Worm (Caenorhabditis elegans): ENCODE results near the gene rpoa-1.
A peak's percentile ranks its signal among the peaks of the same experiment; 100 is the strongest.

Gene rpoa-1

DNA sequence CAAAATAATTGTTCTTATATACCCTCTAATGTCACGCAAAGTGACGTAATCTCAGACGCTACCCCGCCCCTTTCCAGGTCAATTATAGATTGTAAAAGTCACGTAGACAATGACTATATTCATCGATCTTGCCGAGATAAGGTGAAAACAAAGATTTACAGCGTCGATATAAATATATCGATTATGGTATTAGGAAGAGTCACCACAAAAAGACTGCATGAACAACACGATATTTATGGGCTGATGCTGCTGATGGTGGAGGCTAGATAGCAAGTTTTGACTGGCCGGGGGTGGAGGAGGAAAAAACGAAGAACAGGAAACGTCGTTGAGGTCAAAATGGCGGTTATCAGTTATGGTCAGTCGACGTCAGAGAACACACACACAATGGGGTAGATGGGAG is 56.0 kb downstream of the rpoa-1 start:
- TF ChIP-seq mes-2 (tag; optimal IDR thresholded peaks at IDR 0.05; ENCODE audit: poor library complexity, severe bottlenecking) (no peak), lim-7 (GFP tag; IDR thresholded peaks at IDR 0.05) (no peak), zfp-2 (tag; optimal IDR thresholded peaks at IDR 0.05) (no peak), php-3 (GFP tag; IDR thresholded peaks at IDR 0.05) (0 out of 2 replicates have a peak, but pooled peaks have one; percentile 19), ztf-11 (tag; optimal IDR thresholded peaks at IDR 0.05) (no peak), nhr-111 (GFP tag; optimal IDR thresholded peaks at IDR 0.05) (no peak), mxl-3 (GFP tag; optimal IDR thresholded peaks at IDR 0.05) (peak; percentile 53), F49E8.2 (tag; optimal IDR thresholded peaks at IDR 0.05; ENCODE audit: borderline replicate concordance) (no peak), ceh-20 (GFP tag; IDR thresholded peaks at IDR 0.05) (no peak), daf-12 (tag; optimal IDR thresholded peaks at IDR 0.05) (no peak), T20F7.1 (GFP tag; optimal IDR thresholded peaks at IDR 0.05) (no peak), ceh-28 (tag; optimal IDR thresholded peaks at IDR 0.05) (peak; percentile 55), dmd-6 (GFP tag; IDR thresholded peaks at IDR 0.05) (peak; percentile 25), dpl-1 (GFP tag; optimal IDR thresholded peaks at IDR 0.05) (peak; percentile 13), egl-27 (tag; optimal IDR thresholded peaks at IDR 0.05) (no peak), nhr-6 (tag; optimal IDR thresholded peaks at IDR 0.05) (peak; percentile 11), mep-1 (tag; optimal IDR thresholded peaks at IDR 0.05) (peak; percentile 54), aly-2 (tag; optimal IDR thresholded peaks at IDR 0.05) (no peak), tag-97 (GFP tag; IDR thresholded peaks at IDR 0.05) (no peak), nhr-237 (tag; optimal IDR thresholded peaks at IDR 0.05) (no peak), nhr-77 (tag; optimal IDR thresholded peaks at IDR 0.05) (peak; percentile 82), set-16 (GFP tag; IDR thresholded peaks at IDR 0.05) (no peak), lsy-2 (tag; optimal IDR thresholded peaks at IDR 0.05) (peak in 1 of 2 experiments; percentile 50), hlh-11 (tag; optimal IDR thresholded peaks at IDR 0.05) (peak; percentile 87), F37D6.2 (tag; optimal IDR thresholded peaks at IDR 0.05) (no peak), hif-1 (tag; optimal IDR thresholded peaks at IDR 0.05) (peak; percentile 93 to 97), skn-1 (tag; optimal IDR thresholded peaks at IDR 0.05) (no peak), nhr-42 (GFP tag; IDR thresholded peaks at IDR 0.05) (peak; percentile 76), mdt-29 (GFP tag; IDR thresholded peaks at IDR 0.05) (no peak), rbr-2 (tag; optimal IDR thresholded peaks at IDR 0.05) (no peak), hmg-1.1 (GFP tag; IDR thresholded peaks at IDR 0.05) (no peak), hlh-30 (tag; optimal IDR thresholded peaks at IDR 0.05; ENCODE audit: insufficient read depth) (no peak), zip-2 (tag; optimal IDR thresholded peaks at IDR 0.05) (no peak), daf-16 (GFP tag; optimal IDR thresholded peaks at IDR 0.05) (no peak), daf-16 (tag; optimal IDR thresholded peaks at IDR 0.05) (peak; percentile 91), unc-62 (GFP tag; optimal IDR thresholded peaks at IDR 0.05 in 1 of 2) (peak in 1 of 2 experiments; percentile 68), unc-62 (tag; optimal IDR thresholded peaks at IDR 0.05) (no peak), aha-1 (tag) (peak; percentile 100), ZK546.5 (tag; optimal IDR thresholded peaks at IDR 0.05) (no peak), tra-1 (GFP tag; IDR thresholded peaks at IDR 0.05) (no peak), ces-1 (GFP tag; optimal IDR thresholded peaks at IDR 0.05) (no peak), lin-39 (tag; optimal IDR thresholded peaks at IDR 0.05) (no peak), lin-13 (GFP tag; optimal IDR thresholded peaks at IDR 0.05) (peak; percentile 16), Y5F2A.4 (GFP tag; optimal IDR thresholded peaks at IDR 0.05) (no peak), R02D3.7 (tag; optimal IDR thresholded peaks at IDR 0.05) (no peak), dve-1 (tag; optimal IDR thresholded peaks at IDR 0.05; ENCODE audit: insufficient read depth) (peak; percentile 82), egl-43 (GFP tag; IDR thresholded peaks at IDR 0.05) (no peak), nhr-102 (tag; optimal IDR thresholded peaks at IDR 0.05) (peak; percentile 14), sdz-12 (GFP tag; optimal IDR thresholded peaks at IDR 0.05) (no peak), T26A8.4 (GFP tag; IDR thresholded peaks at IDR 0.05) (peak; percentile 9; the same call in 1 of the 2 replicates), ama-1 (optimal IDR thresholded peaks at IDR 0.05) (no peak), Y48G9A.11 (GFP tag; IDR thresholded peaks at IDR 0.05) (no peak), mdl-1 (tag; optimal IDR thresholded peaks at IDR 0.05) (peak in 1 of 2 experiments; percentile 69)
